Fruit fly (Drosophila melanogaster) whole organism, embryonic: Measurements from ENCODE around the gene CG34160.

ENCODE experiments used
- Atf-2 ChIP-seq: fragments of 200-800 bp; sonication (Bioruptor generic); optimal IDR thresholded peaks from 2 replicates; lab custom pipeline; 2016; ENCODE audit warnings: missing biosample characterization, missing genetic modification characterization
- Bdp1 ChIP-seq: fragments of 200-800 bp; sonication (Bioruptor generic); optimal IDR thresholded peaks from 3 replicates; lab custom pipeline; 2016; ENCODE audit warnings: missing biosample characterization, missing genetic modification characterization
- CG10274 ChIP-seq: fragments of 200-800 bp; sonication (Bioruptor generic); optimal IDR thresholded peaks from 3 replicates; lab custom pipeline; 2017; ENCODE audit warnings: missing biosample characterization, mild to moderate bottlenecking, missing genetic modification characterization
- CG10431 ChIP-seq: fragments of 200-800 bp; sonication (Bioruptor generic); optimal IDR thresholded peaks from 3 replicates; lab custom pipeline; 2018; ENCODE audit warnings: missing biosample characterization, mild to moderate bottlenecking, missing genetic modification characterization
- CG11504 ChIP-seq: fragments of 200-800 bp; sonication (Bioruptor generic); optimal IDR thresholded peaks from 3 replicates; lab custom pipeline; 2019; ENCODE audit warnings: missing biosample characterization, mild to moderate bottlenecking, missing genetic modification characterization, moderate library complexity
- CG12744 ChIP-seq: fragments of 200-800 bp; sonication (Bioruptor generic); optimal IDR thresholded peaks from 2 replicates; lab custom pipeline; 2016; ENCODE audit warnings: missing biosample characterization, missing genetic modification characterization
- CG13123 ChIP-seq: fragments of 200-800 bp; sonication (Bioruptor generic); optimal IDR thresholded peaks from 2 replicates; lab custom pipeline; 2016; ENCODE audit warnings: missing biosample characterization, missing genetic modification characterization
- CG15269 ChIP-seq: fragments of 200-800 bp; sonication (Bioruptor generic); optimal IDR thresholded peaks from 2 replicates; lab custom pipeline; 2018; ENCODE audit warnings: missing biosample characterization, mild to moderate bottlenecking, missing genetic modification characterization, moderate library complexity
- CG18262 ChIP-seq: fragments of 200-800 bp; optimal IDR thresholded peaks from 3 replicates; lab custom pipeline; 2019; ENCODE audit warnings: missing biosample characterization, mild to moderate bottlenecking, missing genetic modification characterization, moderate library complexity
- CG2678 ChIP-seq: fragments of 200-800 bp; sonication (Bioruptor generic); optimal IDR thresholded peaks from 3 replicates; lab custom pipeline; 2019; ENCODE audit warnings: missing biosample characterization, mild to moderate bottlenecking, missing genetic modification characterization, moderate library complexity
- CG32767 ChIP-seq: fragments of 200-800 bp; sonication (Bioruptor generic); IDR thresholded peaks from 2 replicates; pipeline ENCODE4 v1.3.6; 2022; ENCODE audit warnings: missing biosample characterization, missing genetic modification characterization
- CG4424 ChIP-seq: fragments of 200-800 bp; sonication (Bioruptor generic); optimal IDR thresholded peaks from 3 replicates; lab custom pipeline; 2016; ENCODE audit warnings: missing biosample characterization, missing genetic modification characterization
- CG8924 ChIP-seq: fragments of 200-800 bp; optimal IDR thresholded peaks from 3 replicates; lab custom pipeline; 2019; ENCODE audit warnings: missing biosample characterization, mild to moderate bottlenecking, missing genetic modification characterization, moderate library complexity
- CG9932 ChIP-seq: fragments of 200-800 bp; sonication (Bioruptor generic); IDR thresholded peaks from 2 replicates; pipeline ENCODE4 v1.3.6; 2022; ENCODE audit warnings: missing biosample characterization, missing genetic modification characterization
- D19B ChIP-seq: fragments of 200-800 bp; sonication (Bioruptor generic); optimal IDR thresholded peaks from 2 replicates; lab custom pipeline; 2017; ENCODE audit warnings: missing biosample characterization, mild to moderate bottlenecking, missing genetic modification characterization
- Eip74EF ChIP-seq, 2 experiments: fragments of 200-800 bp in 1 of 2; fragments of >200 bp in 1 of 2; sonication (Bioruptor generic) in 1 of 2; optimal IDR thresholded peaks; 2 replicates each; lab custom pipeline; 2017 to 2019; ENCODE audit warnings: missing biosample characterization in 2 of 2, missing genetic modification characterization in 2 of 2, mild to moderate bottlenecking in 1 of 2, moderate library complexity in 1 of 2
- Fer3 ChIP-seq: fragments of 200-800 bp; sonication (Bioruptor generic); optimal IDR thresholded peaks from 2 replicates; lab custom pipeline; 2018; ENCODE audit warnings: missing biosample characterization, mild to moderate bottlenecking, missing genetic modification characterization, moderate library complexity
- HLH3B ChIP-seq: fragments of 200-800 bp; sonication (Bioruptor generic); IDR thresholded peaks from 2 replicates; pipeline ENCODE4 v1.3.6; 2022; ENCODE audit warnings: missing biosample characterization, missing genetic modification characterization
- Hmr ChIP-seq: fragments of 200-800 bp; sonication (Bioruptor generic); optimal IDR thresholded peaks from 3 replicates; lab custom pipeline; 2017; ENCODE audit warnings: mild to moderate bottlenecking, missing biosample characterization, missing genetic modification reagents, missing genetic modification characterization
- MBD-R2 ChIP-seq: fragments of 200-800 bp; sonication (Bioruptor generic); IDR thresholded peaks from 2 replicates; pipeline ENCODE4 v1.3.6; 2022; ENCODE audit warnings: missing biosample characterization, missing genetic modification characterization
- NFAT ChIP-seq: fragments of 200-800 bp; sonication (Bioruptor generic); IDR thresholded peaks from 2 replicates; pipeline ENCODE4 v1.3.6; 2022; ENCODE audit warnings: missing biosample characterization, missing genetic modification characterization
- Rx ChIP-seq: fragments of 200-800 bp; sonication (Bioruptor generic); IDR thresholded peaks from 2 replicates; pipeline ENCODE4 v1.3.6; 2022; ENCODE audit warnings: missing biosample characterization, missing genetic modification characterization
- Usf ChIP-seq: fragments of 200-800 bp; sonication (Bioruptor generic); optimal IDR thresholded peaks from 2 replicates; lab custom pipeline; 2017; ENCODE audit warnings: missing genotype, missing biosample characterization, missing genetic modification characterization
- Xbp1 ChIP-seq: fragments of 200-800 bp; sonication (Bioruptor generic); optimal IDR thresholded peaks from 3 replicates; lab custom pipeline; 2016; ENCODE audit warnings: missing biosample characterization, mild to moderate bottlenecking, missing genetic modification characterization
- cad ChIP-seq: fragments of >200 bp; optimal IDR thresholded peaks from 2 replicates; lab custom pipeline; 2017; ENCODE audit warnings: missing biosample characterization, missing genetic modification characterization
- cato ChIP-seq: fragments of 200-800 bp; sonication (Bioruptor generic); optimal IDR thresholded peaks from 2 replicates; lab custom pipeline; 2016; ENCODE audit warnings: missing biosample characterization, missing genetic modification characterization, borderline replicate concordance
- croc ChIP-seq: fragments of 200-800 bp; sonication (Bioruptor generic); conservative IDR thresholded peaks from 3 replicates; pipeline ENCODE4 v1.3.6; 2022; ENCODE audit warnings: missing biosample characterization, missing genetic modification characterization
- crol ChIP-seq: fragments of 200-800 bp; sonication (Bioruptor generic); IDR thresholded peaks from 2 replicates; pipeline ENCODE4 v1.3.6; 2022; ENCODE audit warnings: missing biosample characterization, missing genetic modification characterization
- disco-r ChIP-seq: fragments of 200-800 bp; sonication (Bioruptor generic); optimal IDR thresholded peaks from 2 replicates; lab custom pipeline; 2016; ENCODE audit warnings: missing biosample characterization, missing genetic modification characterization
- dpn ChIP-seq, 2 experiments: fragments of 200-800 bp; sonication (Bioruptor generic); optimal IDR thresholded peaks; 3 replicates each; lab custom pipeline; 2016; ENCODE audit warnings: missing biosample characterization in 2 of 2, missing genetic modification characterization in 2 of 2
- fd3F ChIP-seq: fragments of 200-800 bp; sonication (Bioruptor generic); optimal IDR thresholded peaks from 2 replicates; lab custom pipeline; 2018; ENCODE audit warnings: missing biosample characterization, mild to moderate bottlenecking, missing genetic modification characterization, moderate library complexity
- fd64A ChIP-seq: fragments of 200-800 bp; sonication (Bioruptor generic); optimal IDR thresholded peaks from 3 replicates; lab custom pipeline; 2018; ENCODE audit warnings: missing biosample characterization, mild to moderate bottlenecking, missing genetic modification characterization
- h ChIP-seq: fragments of >200 bp; optimal IDR thresholded peaks from 2 replicates; lab custom pipeline; 2017
- jumu ChIP-seq: fragments of 200-800 bp; sonication (Bioruptor generic); optimal IDR thresholded peaks from 3 replicates; lab custom pipeline; 2016; ENCODE audit warnings: missing biosample characterization, missing genetic modification characterization
- kay ChIP-seq: fragments of 200-800 bp; sonication (Bioruptor generic); optimal IDR thresholded peaks from 2 replicates; lab custom pipeline; 2016; ENCODE audit warnings: missing biosample characterization, missing genetic modification characterization
- lbe ChIP-seq: fragments of 200-800 bp; sonication (Bioruptor generic); optimal IDR thresholded peaks from 2 replicates; lab custom pipeline; 2016; ENCODE audit warnings: missing biosample characterization, mild to moderate bottlenecking, missing genetic modification characterization
- maf-S ChIP-seq: fragments of 200-800 bp; sonication (Bioruptor generic); optimal IDR thresholded peaks from 2 replicates; lab custom pipeline; 2016; ENCODE audit warnings: missing biosample characterization, missing genetic modification characterization
- nerfin-2 ChIP-seq: fragments of 200-800 bp; sonication (Bioruptor generic); IDR thresholded peaks from 2 replicates; pipeline ENCODE4 v1.3.6; 2022; ENCODE audit warnings: missing biosample characterization, missing genetic modification characterization; ENCODE audit not compliant: partially characterized antibody
- odd ChIP-seq: fragments of 200-800 bp; sonication (Bioruptor generic); optimal IDR thresholded peaks from 2 replicates; lab custom pipeline; 2017; ENCODE audit warnings: missing biosample characterization, mild to moderate bottlenecking, missing genetic modification characterization
- onecut ChIP-seq: fragments of 200-800 bp; sonication (Bioruptor generic); IDR thresholded peaks from 2 replicates; pipeline ENCODE4 v1.3.6; 2022; ENCODE audit warnings: missing biosample characterization, missing genetic modification characterization
- p53 ChIP-seq: fragments of 200-800 bp; sonication (Bioruptor generic); optimal IDR thresholded peaks from 2 replicates; lab custom pipeline; 2016; ENCODE audit warnings: missing biosample characterization, missing genetic modification characterization
- pan ChIP-seq, 4 experiments: fragments of >200 bp in 3 of 4; fragments of 200-800 bp in 1 of 4; sonication (Bioruptor generic) in 1 of 4; optimal IDR thresholded peaks in 3 of 4; IDR thresholded peaks in 1 of 4; 2 replicates each; pipeline versions ENCODE4 v1.3.6 to Lab custom; 2017 to 2022; ENCODE audit warnings: missing biosample characterization in 2 of 4, missing genetic modification characterization in 2 of 4, mixed read lengths in 1 of 4
- prd ChIP-seq, 3 experiments: fragments of >200 bp in 2 of 3; fragments of 200-800 bp in 1 of 3; sonication (Bioruptor generic) in 1 of 3; optimal IDR thresholded peaks in 2 of 3; IDR thresholded peaks in 1 of 3; 2 replicates in 2 of 3; 3 replicates in 1 of 3; pipeline versions ENCODE4 v1.3.6 to Lab custom; 2017 to 2022; ENCODE audit warnings: missing biosample characterization in 1 of 3, missing genetic modification characterization in 1 of 3
- run ChIP-seq: fragments of 200-800 bp; sonication (Bioruptor generic); optimal IDR thresholded peaks from 3 replicates; lab custom pipeline; 2018; ENCODE audit warnings: missing biosample characterization, mild to moderate bottlenecking, missing genetic modification characterization
- ssp ChIP-seq: fragments of 200-800 bp; sonication (Bioruptor generic); IDR thresholded peaks from 2 replicates; pipeline ENCODE4 v1.3.6; 2022; ENCODE audit warnings: missing biosample characterization, missing genetic modification characterization
- stc ChIP-seq: fragments of 200-800 bp; sonication (Bioruptor generic); IDR thresholded peaks from 2 replicates; pipeline ENCODE4 v1.3.6; 2022; ENCODE audit warnings: missing biosample characterization, missing genetic modification characterization
- ttk ChIP-seq: fragments of 200-800 bp; sonication (Bioruptor generic); IDR thresholded peaks from 2 replicates; pipeline ENCODE4 v2.1.2; 2022; ENCODE audit warnings: missing biosample characterization, missing genetic modification characterization
- wdn ChIP-seq: fragments of 200-800 bp; sonication (Bioruptor generic); IDR thresholded peaks from 2 replicates; pipeline ENCODE4 v1.3.6; 2022; ENCODE audit warnings: missing biosample characterization, missing genetic modification characterization
- z ChIP-seq: fragments of 200-800 bp; sonication (Bioruptor generic); IDR thresholded peaks from 3 replicates; pipeline ENCODE4 v1.3.6; 2022; ENCODE audit warnings: missing biosample characterization, missing genetic modification characterization

The CG34160 gene

DNA sequence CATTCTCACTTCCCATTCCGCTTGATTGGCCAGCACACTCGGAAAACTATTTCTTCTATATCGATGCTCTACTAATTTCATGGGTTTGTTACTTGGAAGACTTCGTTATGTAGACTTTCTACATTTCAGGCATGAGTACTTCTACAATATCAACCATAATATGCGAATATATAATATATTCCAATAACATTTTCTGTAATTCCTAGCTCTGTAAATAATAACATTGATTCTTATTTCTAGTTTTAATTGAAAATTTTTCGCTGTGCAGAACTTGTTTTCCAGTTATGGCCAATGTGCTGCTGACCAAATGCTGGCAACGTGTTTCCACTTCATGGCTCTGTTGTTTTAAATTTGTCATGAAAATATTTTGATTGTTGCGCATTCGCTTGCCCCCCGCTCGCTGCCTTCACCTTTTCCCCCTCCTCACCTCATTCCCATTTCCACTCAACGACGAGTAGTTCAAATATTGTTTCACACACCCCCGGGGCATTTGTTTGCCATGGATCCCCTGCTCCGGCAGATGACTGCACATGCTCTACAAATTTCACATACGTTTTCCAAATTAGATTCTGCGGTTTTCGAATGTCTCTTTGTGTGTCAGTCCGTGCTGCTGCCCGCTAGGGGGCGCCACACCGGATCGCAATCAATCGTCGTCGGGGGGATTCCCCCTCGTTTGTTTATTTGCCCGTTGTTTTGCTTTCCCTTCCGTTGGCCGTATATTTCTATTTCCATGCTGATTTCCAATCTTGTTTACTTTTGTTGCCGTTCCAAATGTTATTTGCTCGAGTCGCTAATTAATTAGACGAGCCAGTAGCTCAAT is 35.3 kb downstream of the CG34160 start (continued):
- peak; percentile 14; the same call in 1 of the 3 replicates for TF ChIP-seq croc (GFP tag; lab: Robert Waterston, UW)
- TF ChIP-seq CG10274: no peak
- peak; percentile 56 for TF ChIP-seq ttk (GFP tag; lab: Robert Waterston, UW)
- no peak for TF ChIP-seq jumu (GFP tag; lab: Kevin White, UChicago)
- TF ChIP-seq Hmr: no peak
- TF ChIP-seq CG32767: no peak
- no peak for TF ChIP-seq ssp (GFP tag; lab: Robert Waterston, UW)
- TF ChIP-seq CG10431 (GFP tag; lab: Kevin White, UChicago): no peak
- TF ChIP-seq pan (optimal IDR thresholded peaks at IDR 0.05; lab: Kevin White, UChicago): no peak
- TF ChIP-seq pan (GFP tag; optimal IDR thresholded peaks at IDR 0.05 in 1 of 2, IDR thresholded peaks at IDR 0.05 in 1 of 2): no peak
- no peak for TF ChIP-seq CG18262 (tag; lab: Kevin White, UChicago)
- TF ChIP-seq CG13123 (GFP tag; lab: Kevin White, UChicago): no peak
- TF ChIP-seq maf-S: no peak
- peak; percentile 18; the same call in 1 of the 2 replicates for TF ChIP-seq Rx (GFP tag; lab: Robert Waterston, UW)
- TF ChIP-seq CG8924 (tag; lab: Kevin White, UChicago): no peak
- TF ChIP-seq MBD-R2 (GFP tag; lab: Robert Waterston, UW): no peak
- no peak for TF ChIP-seq Atf-2 (GFP tag; lab: Kevin White, UChicago)
- TF ChIP-seq crol: peak; percentile 83
- peak; percentile 46 for TF ChIP-seq h (lab: Kevin White, UChicago)
- TF ChIP-seq fd64A (GFP tag; lab: Kevin White, UChicago): peak; percentile 32
- TF ChIP-seq disco-r: no peak
- no peak for TF ChIP-seq Fer3 (tag; lab: Kevin White, UChicago)
- TF ChIP-seq NFAT (GFP tag; lab: Robert Waterston, UW): no peak
- TF ChIP-seq dpn (GFP tag; optimal IDR thresholded peaks at IDR 0.05; lab: Kevin White, UChicago): no peak
- no peak for TF ChIP-seq p53
- no peak for TF ChIP-seq CG12744 (GFP tag; lab: Kevin White, UChicago)
- 0 out of 2 replicates have a peak, but pooled peaks have one; percentile 23 for TF ChIP-seq onecut (GFP tag; lab: Robert Waterston, UW)
- peak; percentile 49 for TF ChIP-seq CG11504
- TF ChIP-seq CG15269 (tag; lab: Kevin White, UChicago): no peak
- no peak for TF ChIP-seq cato
- no peak for TF ChIP-seq Eip74EF (GFP tag; optimal IDR thresholded peaks at IDR 0.05; lab: Kevin White, UChicago)
- TF ChIP-seq lbe (GFP tag; lab: Kevin White, UChicago): no peak
- TF ChIP-seq cad (GFP tag; lab: Kevin White, UChicago): no peak
- no peak for TF ChIP-seq wdn
- TF ChIP-seq run: peak; percentile 53
- peak; percentile 22 for TF ChIP-seq odd
- no peak for TF ChIP-seq fd3F
- TF ChIP-seq stc: peak; percentile 27; the same call in 1 of the 2 replicates
- TF ChIP-seq CG2678 (tag; lab: Kevin White, UChicago): peak; percentile 1
- peak; percentile 37; the same call in 1 of the 2 replicates for TF ChIP-seq CG9932 (GFP tag; lab: Robert Waterston, UW)
- TF ChIP-seq nerfin-2 (GFP tag; lab: Robert Waterston, UW): no peak
- no peak for TF ChIP-seq CG4424
- no peak for TF ChIP-seq Xbp1
- no peak for TF ChIP-seq kay (GFP tag; lab: Kevin White, UChicago)
- TF ChIP-seq z (GFP tag; lab: Robert Waterston, UW): peak; percentile 66; the same call in 2 of the 3 replicates
- no peak for TF ChIP-seq prd (optimal IDR thresholded peaks at IDR 0.05; lab: Kevin White, UChicago)
- 0 out of 3 replicates have a peak, but pooled peaks have one; percentile 10 for TF ChIP-seq prd (GFP tag; IDR thresholded peaks at IDR 0.05; lab: Robert Waterston, UW)
- no peak for TF ChIP-seq Usf
- TF ChIP-seq D19B (GFP tag; lab: Kevin White, UChicago): no peak
- TF ChIP-seq HLH3B: 0 out of 2 replicates have a peak, but pooled peaks have one; percentile 29
- TF ChIP-seq Bdp1 (GFP tag; lab: Kevin White, UChicago): no peak
